Worm (Caenorhabditis elegans) whole organism, young adult: ENCODE data around the gene C14A4.12.

ENCODE experiments used
- B0336.3 ChIP-seq: fragments of 200-800 bp; sonication (Bioruptor generic); IDR thresholded peaks from 2 replicates; pipeline ENCODE4 v1.3.6; 2022; ENCODE audit warnings: missing genetic modification characterization, missing compliant biosample characterization
- C17E4.6 ChIP-seq: fragments of 200-800 bp; sonication (Bioruptor generic); IDR thresholded peaks from 2 replicates; pipeline ENCODE4 v1.3.6; 2022; ENCODE audit warnings: missing genetic modification reagents, missing genetic modification characterization, missing compliant biosample characterization
- F10E7.11 ChIP-seq: sonication (generic microtip); optimal IDR thresholded peaks from 2 replicates; lab custom pipeline; 2017; ENCODE audit warnings: mild to moderate bottlenecking, missing genetic modification characterization, moderate library complexity, missing compliant biosample characterization
- T26A5.8 ChIP-seq: sonication (generic microtip); optimal IDR thresholded peaks from 2 replicates; lab custom pipeline; 2016; ENCODE audit warnings: missing genetic modification characterization, missing compliant biosample characterization
- Y53F4B.3 ChIP-seq: fragments of 200-800 bp; sonication (Bioruptor generic); IDR thresholded peaks from 2 replicates; pipeline ENCODE4 v1.3.6; 2022; ENCODE audit warnings: missing genetic modification reagents, missing genetic modification characterization, missing compliant biosample characterization
- Y53G8AR.9 ChIP-seq: fragments of 200-800 bp; sonication (Bioruptor generic); conservative IDR thresholded peaks from 2 replicates; pipeline ENCODE4 v1.3.6; 2022; ENCODE audit warnings: missing genetic modification reagents, missing genetic modification characterization, missing compliant biosample characterization
- Y56A3A.18 ChIP-seq: fragments of 200-800 bp; sonication (Bioruptor generic); IDR thresholded peaks from 2 replicates; pipeline ENCODE4 v1.3.6; 2022; ENCODE audit warnings: missing genetic modification reagents, missing genetic modification characterization, missing compliant biosample characterization
- Y67H2A.10 ChIP-seq: fragments of 200-800 bp; sonication (Bioruptor generic); conservative IDR thresholded peaks from 2 replicates; pipeline ENCODE4 v1.3.6; 2022; ENCODE audit warnings: missing genetic modification reagents, missing genetic modification characterization, missing compliant biosample characterization
- atf-7 ChIP-seq: sonication (generic microtip); optimal IDR thresholded peaks from 2 replicates; lab custom pipeline; 2017; ENCODE audit warnings: mild to moderate bottlenecking, missing genetic modification characterization, missing compliant biosample characterization
- attf-5 ChIP-seq: fragments of 200-800 bp; sonication (Bioruptor generic); optimal IDR thresholded peaks from 2 replicates; lab custom pipeline; 2018; ENCODE audit warnings: mild to moderate bottlenecking, missing genetic modification characterization, missing compliant biosample characterization
- attf-6 ChIP-seq: fragments of 200-800 bp; sonication (Bioruptor generic); IDR thresholded peaks from 2 replicates; pipeline ENCODE4 v1.3.6; 2022; ENCODE audit warnings: missing genetic modification reagents, missing genetic modification characterization, missing compliant biosample characterization
- bed-1 ChIP-seq: fragments of 200-800 bp; sonication (Bioruptor generic); IDR thresholded peaks from 2 replicates; pipeline ENCODE4 v1.3.6; 2022; ENCODE audit warnings: missing genetic modification reagents, missing genetic modification characterization, missing compliant biosample characterization
- ceh-58 ChIP-seq: fragments of 200-800 bp; sonication (Bioruptor generic); IDR thresholded peaks from 2 replicates; pipeline ENCODE4 v1.3.6; 2022; ENCODE audit warnings: missing genetic modification characterization, missing compliant biosample characterization
- ceh-91 ChIP-seq: fragments of 200-800 bp; sonication (Bioruptor generic); IDR thresholded peaks from 2 replicates; pipeline ENCODE4 v1.3.6; 2022; ENCODE audit warnings: missing genetic modification reagents, missing genetic modification characterization, missing compliant biosample characterization
- dox-1 ChIP-seq: fragments of 200-800 bp; sonication (Bioruptor generic); IDR thresholded peaks from 2 replicates; pipeline ENCODE4 v1.3.6; 2022; ENCODE audit warnings: missing genetic modification reagents, missing genetic modification characterization, missing compliant biosample characterization
- dpl-1 ChIP-seq: fragments of 150-350 bp; optimal IDR thresholded peaks from 2 replicates; lab custom pipeline; 2014; ENCODE audit warnings: missing biosample characterization, missing genetic modification reagents, missing genetic modification characterization
- egl-18 ChIP-seq: fragments of 200-800 bp; sonication (Bioruptor generic); IDR thresholded peaks from 2 replicates; pipeline ENCODE4 v1.3.6; 2022; ENCODE audit warnings: missing genetic modification reagents, missing genetic modification characterization, missing compliant biosample characterization
- fkh-3 ChIP-seq: sonication (generic microtip); optimal IDR thresholded peaks from 2 replicates; lab custom pipeline; 2016; ENCODE audit warnings: mild to moderate bottlenecking, missing genetic modification characterization, missing compliant biosample characterization
- gei-17 ChIP-seq: fragments of 200-800 bp; sonication (Bioruptor generic); optimal IDR thresholded peaks from 2 replicates; lab custom pipeline; 2018; ENCODE audit warnings: mild to moderate bottlenecking, missing genetic modification characterization, missing compliant biosample characterization
- hmg-1.2 ChIP-seq: fragments of 200-800 bp; sonication (Bioruptor generic); IDR thresholded peaks from 2 replicates; pipeline ENCODE4 v1.3.6; 2022; ENCODE audit warnings: missing genetic modification reagents, missing genetic modification characterization, missing compliant biosample characterization
- lag-1 ChIP-seq: fragments of 200-800 bp; sonication (Bioruptor generic); IDR thresholded peaks from 2 replicates; pipeline ENCODE4 v1.3.6; 2022; ENCODE audit warnings: missing genetic modification reagents, missing genetic modification characterization, missing compliant biosample characterization
- lin-40 ChIP-seq: sonication (generic microtip); optimal IDR thresholded peaks from 2 replicates; lab custom pipeline; 2016; ENCODE audit warnings: missing genetic modification characterization, mild to moderate bottlenecking, missing compliant biosample characterization, missing genotype, missing genetic modification reagents
- lin-54 ChIP-seq: fragments of 200-800 bp; sonication (Bioruptor generic); optimal IDR thresholded peaks from 2 replicates; lab custom pipeline; 2018; ENCODE audit warnings: mild to moderate bottlenecking, missing genetic modification characterization, missing compliant biosample characterization
- lsy-27 ChIP-seq: sonication (generic microtip); optimal IDR thresholded peaks from 2 replicates; lab custom pipeline; 2017; ENCODE audit warnings: missing genetic modification characterization, mild to moderate bottlenecking, missing compliant biosample characterization, antibody characterized with exemption, missing genotype, borderline replicate concordance; ENCODE audit not compliant: insufficient read depth
- madf-3 ChIP-seq: fragments of 200-800 bp; sonication (Bioruptor generic); IDR thresholded peaks from 2 replicates; pipeline ENCODE4 v1.3.6; 2022; ENCODE audit warnings: missing genetic modification reagents, missing genetic modification characterization, missing compliant biosample characterization
- mcd-1 ChIP-seq: fragments of 200-800 bp; sonication (Bioruptor generic); IDR thresholded peaks from 2 replicates; pipeline ENCODE4 v1.3.6; 2022; ENCODE audit warnings: missing genetic modification reagents, missing genetic modification characterization, missing compliant biosample characterization
- mel-28 ChIP-seq: sonication (generic microtip); optimal IDR thresholded peaks from 2 replicates; lab custom pipeline; 2016; ENCODE audit warnings: borderline replicate concordance, mild to moderate bottlenecking, missing genetic modification characterization, missing compliant biosample characterization
- mes-4 ChIP-seq: sonication (generic microtip); optimal IDR thresholded peaks from 2 replicates; lab custom pipeline; 2016; ENCODE audit warnings: missing genotype, missing genetic modification characterization, missing compliant biosample characterization
- nfya-1 ChIP-seq: sonication (generic microtip); optimal IDR thresholded peaks from 2 replicates; lab custom pipeline; 2017; ENCODE audit warnings: antibody characterized with exemption, missing compliant biosample characterization, missing genetic modification characterization, borderline replicate concordance; ENCODE audit not compliant: insufficient read depth
- nhr-179 ChIP-seq: sonication (generic microtip); optimal IDR thresholded peaks from 2 replicates; lab custom pipeline; 2016; ENCODE audit warnings: mild to moderate bottlenecking, missing genetic modification characterization, missing compliant biosample characterization
- nhr-27 ChIP-seq: fragments of 200-800 bp; sonication (Bioruptor generic); optimal IDR thresholded peaks from 2 replicates; lab custom pipeline; 2018; ENCODE audit warnings: mild to moderate bottlenecking, missing genetic modification characterization, moderate library complexity, missing compliant biosample characterization
- nhr-80 ChIP-seq: sonication (generic microtip); optimal IDR thresholded peaks from 2 replicates; lab custom pipeline; 2016; ENCODE audit warnings: missing genetic modification characterization, missing compliant biosample characterization
- snpc-1.1 ChIP-seq: sonication (generic microtip); optimal IDR thresholded peaks from 2 replicates; lab custom pipeline; 2017; ENCODE audit warnings: missing genetic modification characterization, mild to moderate bottlenecking, missing compliant biosample characterization, antibody characterized with exemption, moderate library complexity, missing genotype, missing genetic modification reagents; ENCODE audit not compliant: insufficient read depth
- snpc-1.3 ChIP-seq: sonication (generic microtip); optimal IDR thresholded peaks from 2 replicates; lab custom pipeline; 2017; ENCODE audit warnings: missing genetic modification characterization, mild to moderate bottlenecking, missing compliant biosample characterization, antibody characterized with exemption, moderate library complexity, missing genotype, missing genetic modification reagents; ENCODE audit not compliant: insufficient read depth
- somi-1 ChIP-seq: fragments of 200-800 bp; sonication (Bioruptor generic); optimal IDR thresholded peaks from 2 replicates; lab custom pipeline; 2018; ENCODE audit warnings: mild to moderate bottlenecking, missing genetic modification characterization, missing compliant biosample characterization
- tbx-9 ChIP-seq: sonication (generic microtip); optimal IDR thresholded peaks from 2 replicates; lab custom pipeline; 2016; ENCODE audit warnings: borderline replicate concordance, missing genetic modification characterization, inconsistent platforms, missing compliant biosample characterization
- unc-130 ChIP-seq: sonication (generic microtip); optimal IDR thresholded peaks from 2 replicates; lab custom pipeline; 2016; ENCODE audit warnings: missing genetic modification reagents, missing genetic modification characterization, missing compliant biosample characterization
- unc-62 ChIP-seq: fragments of 150-350 bp; optimal IDR thresholded peaks from 2 replicates; lab custom pipeline; 2014; ENCODE audit warnings: missing biosample characterization, missing genetic modification reagents, missing genetic modification characterization
- xnd-1 ChIP-seq: sonication (generic microtip); optimal IDR thresholded peaks from 2 replicates; lab custom pipeline; 2016; ENCODE audit warnings: missing genotype, missing genetic modification reagents, missing genetic modification characterization, missing compliant biosample characterization
- zfh-2 ChIP-seq: fragments of 200-800 bp; sonication (Bioruptor generic); conservative IDR thresholded peaks from 2 replicates; pipeline ENCODE4 v1.3.6; 2022; ENCODE audit warnings: missing genetic modification reagents, missing genetic modification characterization, missing compliant biosample characterization
- ztf-25 ChIP-seq: fragments of 200-800 bp; sonication (Bioruptor generic); IDR thresholded peaks from 2 replicates; pipeline ENCODE4 v1.3.6; 2022; ENCODE audit warnings: missing genetic modification reagents, missing genetic modification characterization, missing compliant biosample characterization
- ztf-28 ChIP-seq: fragments of 200-800 bp; sonication (Bioruptor generic); IDR thresholded peaks from 2 replicates; pipeline ENCODE4 v1.3.6; 2022; ENCODE audit warnings: missing genetic modification reagents, missing genetic modification characterization, missing compliant biosample characterization
- ztf-3 ChIP-seq: fragments of 200-800 bp; sonication (Bioruptor generic); optimal IDR thresholded peaks from 2 replicates; lab custom pipeline; 2018; ENCODE audit warnings: mild to moderate bottlenecking, missing genetic modification characterization, missing compliant biosample characterization

C14A4.12 gene

ce11 chrII:10639110-10639509 is 26.3 kb downstream of the C14A4.12 start, which contains the start of gene M28.9:
M28.9 (plus strand) TSS chrII:10639410.
- TF ChIP-seq ztf-3 (GFP tag; lab: Kevin White, UChicago) = no peak
- TF ChIP-seq unc-130 (GFP tag; lab: Kevin White, UChicago) = no peak
- no peak for TF ChIP-seq lin-40 (tag; lab: Kevin White, UChicago)
- TF ChIP-seq hmg-1.2 = no peak
- TF ChIP-seq ztf-28 (GFP tag; lab: Robert Waterston, UW) = no peak
- no peak for TF ChIP-seq ceh-58 (GFP tag; lab: Robert Waterston, UW)
- no peak for TF ChIP-seq lsy-27
- no peak for TF ChIP-seq nhr-27
- TF ChIP-seq nhr-179 (tag; lab: Kevin White, UChicago) = no peak
- TF ChIP-seq Y53F4B.3 (GFP tag; lab: Robert Waterston, UW) = no peak
- no peak for TF ChIP-seq T26A5.8 (tag; lab: Kevin White, UChicago)
- TF ChIP-seq gei-17 (GFP tag; lab: Kevin White, UChicago) = no peak
- TF ChIP-seq lag-1 (GFP tag; lab: Robert Waterston, UW) = no peak
- TF ChIP-seq Y67H2A.10 = no peak
- no peak for TF ChIP-seq Y53G8AR.9 (GFP tag; lab: Robert Waterston, UW)
- TF ChIP-seq fkh-3 (tag; lab: Kevin White, UChicago) = no peak

DNA sequence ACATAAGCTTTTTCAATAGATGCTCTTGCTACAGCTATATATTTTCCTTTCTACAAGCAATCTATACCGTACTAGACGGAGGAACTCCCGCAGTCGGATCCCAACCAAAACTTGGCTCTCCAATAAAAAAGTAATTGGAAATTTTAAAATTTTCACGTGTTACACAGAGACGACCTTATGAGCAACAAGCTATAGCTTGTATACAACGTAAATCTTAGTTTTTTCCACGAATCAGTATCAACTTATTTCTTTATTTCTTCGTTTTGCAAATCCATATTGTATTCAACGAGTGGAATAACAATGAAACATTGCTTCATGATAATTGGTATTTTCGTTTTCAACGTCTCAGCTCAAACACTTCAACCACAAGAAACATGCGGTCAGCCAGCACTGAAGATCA is 30.6 kb downstream of the C14A4.12 start, which contains the start of gene M28.4:
Gene M28.4 (plus strand): TSS at position 301 of the 400 bp plus-strand sequence.
- no peak for TF ChIP-seq dpl-1
- TF ChIP-seq mel-28 (tag; lab: Kevin White, UChicago) = no peak
- no peak for TF ChIP-seq lin-54 (GFP tag; lab: Kevin White, UChicago)
- TF ChIP-seq mes-4 (tag; lab: Kevin White, UChicago) = no peak
- TF ChIP-seq attf-6 = no peak
- no peak for TF ChIP-seq F10E7.11
- no peak for TF ChIP-seq egl-18
- no peak for TF ChIP-seq lsy-27
- TF ChIP-seq Y56A3A.18 (GFP tag; lab: Robert Waterston, UW) = no peak
- no peak for TF ChIP-seq C17E4.6
- TF ChIP-seq tbx-9 = no peak
- no peak for TF ChIP-seq somi-1 (GFP tag; lab: Kevin White, UChicago)
- TF ChIP-seq bed-1 (GFP tag; lab: Robert Waterston, UW) = no peak
- no peak for TF ChIP-seq attf-5
- no peak for TF ChIP-seq snpc-1.1 (tag; lab: Kevin White, UChicago)
- no peak for TF ChIP-seq ztf-28 (GFP tag; lab: Robert Waterston, UW)
- TF ChIP-seq nfya-1 (tag; lab: Kevin White, UChicago) = no peak

ce11 chrII:10646901-10647566 is 34.2 kb downstream of the C14A4.12 start, which contains the start of gene M28.10:
M28.10 (plus strand) TSS chrII:10647516.
- TF ChIP-seq atf-7 (peak; percentile 24), snpc-1.3 (tag; lab: Kevin White, UChicago) (no peak), nhr-80 (tag; lab: Kevin White, UChicago) (peak; percentile 45), attf-5 (no peak)
- TF ChIP-seq, all 124 proteins: peak for 2

DNA sequence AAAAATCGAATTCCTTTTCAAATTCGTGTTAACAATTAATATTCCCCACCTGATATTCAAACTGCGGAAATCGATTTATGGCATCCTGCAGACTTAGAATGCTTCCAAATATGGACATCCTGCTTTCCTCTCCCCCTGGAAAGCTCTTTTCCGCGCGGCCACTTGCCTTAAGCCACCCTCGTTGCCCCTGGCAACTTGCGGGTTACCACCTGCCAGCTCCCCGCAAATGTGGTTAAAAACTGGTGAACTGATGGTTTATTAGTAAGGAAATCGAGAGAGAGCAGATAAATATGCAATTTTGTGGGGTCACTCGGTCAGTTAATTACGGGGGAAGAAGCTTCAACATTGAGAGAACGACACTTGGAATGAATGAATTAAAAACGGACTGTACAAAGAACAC is 39.3 kb downstream of the C14A4.12 start, which contains the start of gene nphp-1:
Gene nphp-1 (minus strand): TSS at position 145 of the 400 bp plus-strand sequence.
- TF ChIP-seq madf-3 (GFP tag; lab: Robert Waterston, UW) = no peak
- TF ChIP-seq ceh-91 (GFP tag; lab: Robert Waterston, UW) = 0 out of 2 replicates have a peak, but pooled peaks have one; percentile 23
- 0 out of 2 replicates have a peak, but pooled peaks have one; percentile 22 for TF ChIP-seq ztf-25 (GFP tag; lab: Robert Waterston, UW)
- TF ChIP-seq unc-62 (GFP tag; lab: Kevin White, UChicago) = no peak
- no peak for TF ChIP-seq fkh-3 (tag; lab: Kevin White, UChicago)
- no peak for TF ChIP-seq dox-1 (GFP tag; lab: Robert Waterston, UW)
- TF ChIP-seq Y56A3A.18 (GFP tag; lab: Robert Waterston, UW) = no peak
- peak; percentile 38; the same call in 1 of the 2 replicates for TF ChIP-seq B0336.3 (GFP tag; lab: Robert Waterston, UW)
- TF ChIP-seq zfh-2 (GFP tag; lab: Robert Waterston, UW) = peak; percentile 50
- TF ChIP-seq xnd-1 (tag; lab: Kevin White, UChicago) = no peak
- TF ChIP-seq mcd-1 = no peak
